Fruit fly (Drosophila melanogaster): ENCODE data around the gene CG10311.

The CG10311 gene

dm6 chr3R:16323093-16323492 lies 33.7 kb downstream of the CG10311 start, which contains the start of gene CG6901:
TSS of gene CG6901 (plus strand) at chr3R:16323415.
- TF ChIP-seq psq (optimal IDR thresholded peaks at IDR 0.05) (no peak), Sin3A (optimal IDR thresholded peaks at IDR 0.05) (no peak), ttk (optimal IDR thresholded peaks at IDR 0.05) (no peak), h (optimal IDR thresholded peaks at IDR 0.05) (no peak), insv (optimal IDR thresholded peaks at IDR 0.05) (no peak), Myc (optimal IDR thresholded peaks at IDR 0.05) (no peak)

- no peak for TF ChIP-seq insv (optimal IDR thresholded peaks at IDR 0.05)
- no peak for TF ChIP-seq Myc (optimal IDR thresholded peaks at IDR 0.05)
- TF ChIP-seq h (optimal IDR thresholded peaks at IDR 0.05): no peak
- TF ChIP-seq psq (optimal IDR thresholded peaks at IDR 0.05): no peak
- TF ChIP-seq Sin3A (optimal IDR thresholded peaks at IDR 0.05): no peak
- no peak for TF ChIP-seq ttk (optimal IDR thresholded peaks at IDR 0.05)
Observed at dm6 chr3R:16321538-16321937, 35.3 kb downstream of the CG10311 start, which contains the start of gene CG44044. TSS of gene CG44044 (plus strand) at chr3R:16321838.

- TF ChIP-seq Myc (optimal IDR thresholded peaks at IDR 0.05) (no peak), psq (optimal IDR thresholded peaks at IDR 0.05) (no peak), Sin3A (optimal IDR thresholded peaks at IDR 0.05) (no peak), h (optimal IDR thresholded peaks at IDR 0.05) (no peak), insv (optimal IDR thresholded peaks at IDR 0.05) (no peak), ttk (optimal IDR thresholded peaks at IDR 0.05) (no peak)
Observed at dm6 chr3R:16316747-16317146, 40.1 kb downstream of the CG10311 start.

- TF ChIP-seq insv (optimal IDR thresholded peaks at IDR 0.05) (no peak), Myc (optimal IDR thresholded peaks at IDR 0.05) (no peak), psq (optimal IDR thresholded peaks at IDR 0.05) (no peak), Sin3A (optimal IDR thresholded peaks at IDR 0.05) (no peak)
Observed at dm6 chr3R:16310081-16310493, 46.7 kb downstream of the CG10311 start.

dm6 chr3R:16309302-16310080 lies 47.3 kb downstream of the CG10311 start:
- TF ChIP-seq insv (optimal IDR thresholded peaks at IDR 0.05) (no peak), Myc (optimal IDR thresholded peaks at IDR 0.05) (no peak), psq (optimal IDR thresholded peaks at IDR 0.05) (no peak), h (optimal IDR thresholded peaks at IDR 0.05) (no peak), ttk (optimal IDR thresholded peaks at IDR 0.05) (no peak)

dm6 chr3R:16308057-16308456 lies 48.8 kb downstream of the CG10311 start:
- TF ChIP-seq Myc (optimal IDR thresholded peaks at IDR 0.05): no peak
- no peak for TF ChIP-seq psq (optimal IDR thresholded peaks at IDR 0.05)
- TF ChIP-seq Sin3A (optimal IDR thresholded peaks at IDR 0.05): no peak

dm6 chr3R:16305185-16305989 lies 51.4 kb downstream of the CG10311 start, which contains the start of gene Zip89B:
TSS of gene Zip89B (plus strand) at chr3R:16305758.
- no peak for TF ChIP-seq Myc (optimal IDR thresholded peaks at IDR 0.05)
- TF ChIP-seq insv (optimal IDR thresholded peaks at IDR 0.05): no peak
- TF ChIP-seq Sin3A (optimal IDR thresholded peaks at IDR 0.05): no peak
- no peak for TF ChIP-seq psq (optimal IDR thresholded peaks at IDR 0.05)
- no peak for TF ChIP-seq ttk (optimal IDR thresholded peaks at IDR 0.05)
- TF ChIP-seq h (optimal IDR thresholded peaks at IDR 0.05): no peak

All from Kc167 (cell line).